Fruit fly (Drosophila melanogaster) whole organism, prepupa: ENCODE measurements around the gene CG33191.

ENCODE experiments used
- Blimp-1 ChIP-seq: fragments of 200-800 bp; sonication (Bioruptor generic); optimal IDR thresholded peaks from 3 replicates; lab custom pipeline; 2017; ENCODE audit warnings: missing biosample characterization, missing genetic modification characterization, mild to moderate bottlenecking, moderate library complexity, missing genetic modification reagents
- CG10631 ChIP-seq: fragments of 200-800 bp; sonication (Bioruptor generic); optimal IDR thresholded peaks from 2 replicates; lab custom pipeline; 2016; ENCODE audit warnings: missing biosample characterization, missing genetic modification characterization
- CG11294 ChIP-seq: fragments of 200-800 bp; sonication (Bioruptor generic); IDR thresholded peaks from 2 replicates; pipeline ENCODE4 v1.3.6; 2022; ENCODE audit warnings: missing biosample characterization, missing genetic modification characterization
- CG11762 ChIP-seq: fragments of 200-800 bp; sonication (Bioruptor generic); optimal IDR thresholded peaks from 3 replicates; lab custom pipeline; 2016; ENCODE audit warnings: missing biosample characterization, missing genetic modification characterization; ENCODE audit not compliant: insufficient read depth
- CG1621 ChIP-seq: fragments of 200-800 bp; sonication (Bioruptor generic); optimal IDR thresholded peaks from 3 replicates; lab custom pipeline; 2018; ENCODE audit warnings: missing biosample characterization, mild to moderate bottlenecking, missing genetic modification characterization
- CG4318 ChIP-seq: fragments of 200-800 bp; sonication (Bioruptor generic); optimal IDR thresholded peaks from 3 replicates; lab custom pipeline; 2017; ENCODE audit warnings: missing biosample characterization, mild to moderate bottlenecking, missing genetic modification characterization
- CG6276 ChIP-seq: fragments of 200-800 bp; sonication (Bioruptor generic); optimal IDR thresholded peaks from 2 replicates; lab custom pipeline; 2017; ENCODE audit warnings: missing biosample characterization, mild to moderate bottlenecking, missing genetic modification characterization
- CG6792 ChIP-seq: fragments of 200-800 bp; sonication (Bioruptor generic); optimal IDR thresholded peaks from 3 replicates; lab custom pipeline; 2016; ENCODE audit warnings: missing biosample characterization, missing genetic modification characterization
- CG7368 ChIP-seq: fragments of 200-800 bp; sonication (Bioruptor generic); optimal IDR thresholded peaks from 3 replicates; lab custom pipeline; 2016; ENCODE audit warnings: missing biosample characterization, missing genetic modification characterization
- CG8319 ChIP-seq: fragments of 200-800 bp; sonication (Bioruptor generic); optimal IDR thresholded peaks from 3 replicates; lab custom pipeline; 2016; ENCODE audit warnings: missing biosample characterization, missing genetic modification characterization
- CG8632 ChIP-seq: fragments of 200-800 bp; sonication (Bioruptor generic); optimal IDR thresholded peaks from 3 replicates; lab custom pipeline; 2016; ENCODE audit warnings: missing biosample characterization, missing genetic modification characterization
- Eip75B ChIP-seq: fragments of 200-800 bp; sonication (Bioruptor generic); optimal IDR thresholded peaks from 3 replicates; lab custom pipeline; 2016; ENCODE audit warnings: missing biosample characterization, missing genetic modification characterization
- Ets96B ChIP-seq: fragments of 200-800 bp; optimal IDR thresholded peaks from 2 replicates; lab custom pipeline; 2019; ENCODE audit warnings: missing biosample characterization, mild to moderate bottlenecking, missing genetic modification characterization, moderate library complexity
- Hr4 ChIP-seq: fragments of 200-800 bp; sonication (Bioruptor generic); optimal IDR thresholded peaks from 3 replicates; lab custom pipeline; 2016; ENCODE audit warnings: missing biosample characterization, missing genetic modification characterization
- Lpt ChIP-seq: fragments of 200-800 bp; sonication (Bioruptor generic); optimal IDR thresholded peaks from 3 replicates; lab custom pipeline; 2016; ENCODE audit warnings: missing biosample characterization, missing genetic modification characterization
- OdsH ChIP-seq: fragments of 200-800 bp; sonication (Bioruptor generic); optimal IDR thresholded peaks from 3 replicates; lab custom pipeline; 2016; ENCODE audit warnings: missing biosample characterization, missing genetic modification characterization
- Smox ChIP-seq: fragments of 200-800 bp; sonication (Bioruptor generic); optimal IDR thresholded peaks from 3 replicates; lab custom pipeline; 2016; ENCODE audit warnings: missing biosample characterization, missing genetic modification characterization
- Sox102F ChIP-seq: fragments of 200-800 bp; sonication (Bioruptor generic); optimal IDR thresholded peaks from 2 replicates; lab custom pipeline; 2016; ENCODE audit warnings: missing biosample characterization, mild to moderate bottlenecking, missing genetic modification characterization
- Sox15 ChIP-seq: fragments of 200-800 bp; sonication (Bioruptor generic); optimal IDR thresholded peaks from 3 replicates; lab custom pipeline; 2016; ENCODE audit warnings: missing biosample characterization, missing genetic modification characterization
- achi ChIP-seq: fragments of 200-800 bp; sonication (Bioruptor generic); optimal IDR thresholded peaks from 3 replicates; lab custom pipeline; 2016; ENCODE audit warnings: missing biosample characterization, missing genetic modification characterization
- dsx ChIP-seq: fragments of 200-800 bp; optimal IDR thresholded peaks from 3 replicates; lab custom pipeline; 2019; ENCODE audit warnings: missing biosample characterization, mild to moderate bottlenecking, missing genetic modification characterization, moderate library complexity; ENCODE audit not compliant: poor library complexity, severe bottlenecking
- fd85E ChIP-seq: fragments of 200-800 bp; sonication (Bioruptor generic); optimal IDR thresholded peaks from 3 replicates; lab custom pipeline; 2016; ENCODE audit warnings: missing biosample characterization, missing genetic modification characterization
- fkh ChIP-seq: fragments of 200-800 bp; sonication (Bioruptor generic); optimal IDR thresholded peaks from 3 replicates; lab custom pipeline; 2017; ENCODE audit warnings: missing biosample characterization, mild to moderate bottlenecking, missing genetic modification characterization, moderate library complexity
- net ChIP-seq: fragments of 200-800 bp; sonication (Bioruptor generic); optimal IDR thresholded peaks from 3 replicates; lab custom pipeline; 2016; ENCODE audit warnings: missing biosample characterization, missing genetic modification characterization
- salr ChIP-seq, 2 experiments: fragments of 200-800 bp; sonication (Bioruptor generic); optimal IDR thresholded peaks; 3 replicates each; lab custom pipeline; 2016 to 2018; ENCODE audit warnings: missing biosample characterization in 2 of 2, missing genetic modification characterization in 2 of 2, mild to moderate bottlenecking in 1 of 2
- spab ChIP-seq: fragments of 200-800 bp; sonication (Bioruptor generic); optimal IDR thresholded peaks from 2 replicates; lab custom pipeline; 2017; ENCODE audit warnings: missing biosample characterization, mild to moderate bottlenecking, missing genetic modification characterization, missing genetic modification reagents
- ss ChIP-seq, 2 experiments: fragments of 200-800 bp; sonication (Bioruptor generic); optimal IDR thresholded peaks; 2 replicates in 1 of 2; 3 replicates in 1 of 2; lab custom pipeline; 2017 to 2018; ENCODE audit warnings: mild to moderate bottlenecking in 2 of 2, missing biosample characterization in 2 of 2, missing genetic modification characterization in 2 of 2, moderate library complexity in 1 of 2
- vri ChIP-seq: fragments of 200-800 bp; sonication (Bioruptor generic); optimal IDR thresholded peaks from 3 replicates; lab custom pipeline; 2016; ENCODE audit warnings: missing biosample characterization, mild to moderate bottlenecking, missing genetic modification characterization

Gene CG33191

dm6 chr3R:8731597-8732263, 48.0 kb downstream of the CG33191 start, which contains the start of the genes M1BP and CG8202 (continued):
- TF ChIP-seq net (GFP tag; lab: Kevin White, UChicago) (no peak), achi (GFP tag; lab: Kevin White, UChicago) (peak; percentile 94), Smox (GFP tag; lab: Kevin White, UChicago) (no peak), CG8632 (GFP tag; lab: Kevin White, UChicago) (peak; percentile 91), spab (GFP tag; lab: Kevin White, UChicago) (peak; percentile 73), CG10631 (GFP tag; lab: Kevin White, UChicago) (peak; percentile 93), CG11294 (GFP tag; lab: Robert Waterston, UW) (peak; percentile 54; the same call in 1 of the 2 replicates), fd85E (GFP tag; lab: Kevin White, UChicago) (no peak), CG8319 (peak; percentile 79), CG11762 (GFP tag; lab: Kevin White, UChicago) (peak; percentile 96), ss (GFP tag; optimal IDR thresholded peaks at IDR 0.05; lab: Kevin White, UChicago) (no peak), Sox15 (GFP tag; lab: Kevin White, UChicago) (peak; percentile 81), CG6792 (GFP tag; lab: Kevin White, UChicago) (peak; percentile 85), Sox102F (GFP tag; lab: Kevin White, UChicago) (no peak), Lpt (peak; percentile 73), CG4318 (GFP tag; lab: Kevin White, UChicago) (no peak), Ets96B (peak; percentile 86), Eip75B (no peak)
- TF ChIP-seq, all 60 proteins: peak for 39

- TF ChIP-seq salr (GFP tag; optimal IDR thresholded peaks at IDR 0.05; lab: Kevin White, UChicago) (no peak), OdsH (GFP tag; lab: Kevin White, UChicago) (no peak), Eip75B (no peak), Hr4 (GFP tag; lab: Kevin White, UChicago) (no peak), ss (GFP tag; optimal IDR thresholded peaks at IDR 0.05; lab: Kevin White, UChicago) (no peak), Lpt (no peak), CG1621 (no peak), Smox (GFP tag; lab: Kevin White, UChicago) (no peak), dsx (GFP tag; lab: Kevin White, UChicago) (no peak), fkh (GFP tag; lab: Kevin White, UChicago) (no peak), CG6276 (GFP tag; lab: Kevin White, UChicago) (no peak), Blimp-1 (GFP tag; lab: Kevin White, UChicago) (no peak), CG7368 (no peak), vri (GFP tag; lab: Kevin White, UChicago) (no peak)
Observed at dm6 chr3R:8729542-8729941, 50.2 kb downstream of the CG33191 start, which contains the start of gene ranshi. TSS of gene ranshi (minus strand) at chr3R:8729693.
